Worm (Caenorhabditis elegans) whole organism, L4 larva: Measurements from ENCODE around the gene C14B9.8.

Experiments used
- F26F4.8 ChIP-seq: fragments of 200-800 bp; sonication (Bioruptor generic); conservative IDR thresholded peaks from 2 replicates; pipeline ENCODE4 v1.3.6; 2022; ENCODE audit warnings: missing genetic modification characterization, missing compliant biosample characterization
- ama-1 ChIP-seq: fragments of 150-350 bp; optimal IDR thresholded peaks from 2 replicates; lab custom pipeline; 2014; ENCODE audit warnings: inconsistent platforms, mixed read lengths
- fos-1 ChIP-seq: fragments of 150-350 bp; optimal IDR thresholded peaks from 2 replicates; lab custom pipeline; 2014; ENCODE audit warnings: missing biosample characterization, missing genetic modification characterization
- hlh-30 ChIP-seq: sonication (generic microtip); optimal IDR thresholded peaks from 2 replicates; lab custom pipeline; 2017; ENCODE audit warnings: antibody characterized with exemption, mild to moderate bottlenecking, missing genetic modification characterization, missing compliant biosample characterization; ENCODE audit not compliant: insufficient read depth
- hmg-1.1 ChIP-seq: fragments of 200-800 bp; sonication (Bioruptor generic); IDR thresholded peaks from 2 replicates; pipeline ENCODE4 v1.3.6; 2022; ENCODE audit warnings: missing genetic modification reagents, missing genetic modification characterization, missing compliant biosample characterization
- jun-1 ChIP-seq: fragments of 150-350 bp; optimal IDR thresholded peaks from 2 replicates; lab custom pipeline; 2014; ENCODE audit warnings: missing biosample characterization, missing genetic modification reagents, missing genetic modification characterization
- lsy-2 ChIP-seq, 2 experiments: fragments of 150-350 bp in 1 of 2; sonication (generic microtip) in 1 of 2; optimal IDR thresholded peaks; 2 replicates each; lab custom pipeline; 2014 to 2017; ENCODE audit warnings: missing biosample characterization in 2 of 2, missing genetic modification characterization in 2 of 2
- mxl-3 ChIP-seq: fragments of 200-800 bp; sonication (Bioruptor generic); optimal IDR thresholded peaks from 2 replicates; lab custom pipeline; 2018; ENCODE audit warnings: mild to moderate bottlenecking, missing genetic modification characterization, missing compliant biosample characterization
- rbr-2 ChIP-seq: sonication (generic microtip); optimal IDR thresholded peaks from 2 replicates; lab custom pipeline; 2016; ENCODE audit warnings: missing genotype, missing genetic modification characterization, missing compliant biosample characterization
- skn-1 ChIP-seq: fragments of 150-350 bp; optimal IDR thresholded peaks from 2 replicates; lab custom pipeline; 2014; ENCODE audit warnings: missing biosample characterization, missing genetic modification characterization
- snpc-4 ChIP-seq: fragments of 150-350 bp; optimal IDR thresholded peaks from 2 replicates; lab custom pipeline; 2014; ENCODE audit warnings: missing biosample characterization, missing genetic modification characterization
- zag-1 ChIP-seq: fragments of 150-350 bp; optimal IDR thresholded peaks from 2 replicates; lab custom pipeline; 2014; ENCODE audit warnings: missing biosample characterization, missing genetic modification characterization
- zfp-2 ChIP-seq: sonication (generic microtip); optimal IDR thresholded peaks from 2 replicates; lab custom pipeline; 2016; ENCODE audit warnings: mild to moderate bottlenecking, missing genetic modification characterization, missing compliant biosample characterization
- ztf-11 ChIP-seq: fragments of 150-350 bp; optimal IDR thresholded peaks from 2 replicates; lab custom pipeline; 2014; ENCODE audit warnings: missing biosample characterization, missing genetic modification characterization

DNA sequence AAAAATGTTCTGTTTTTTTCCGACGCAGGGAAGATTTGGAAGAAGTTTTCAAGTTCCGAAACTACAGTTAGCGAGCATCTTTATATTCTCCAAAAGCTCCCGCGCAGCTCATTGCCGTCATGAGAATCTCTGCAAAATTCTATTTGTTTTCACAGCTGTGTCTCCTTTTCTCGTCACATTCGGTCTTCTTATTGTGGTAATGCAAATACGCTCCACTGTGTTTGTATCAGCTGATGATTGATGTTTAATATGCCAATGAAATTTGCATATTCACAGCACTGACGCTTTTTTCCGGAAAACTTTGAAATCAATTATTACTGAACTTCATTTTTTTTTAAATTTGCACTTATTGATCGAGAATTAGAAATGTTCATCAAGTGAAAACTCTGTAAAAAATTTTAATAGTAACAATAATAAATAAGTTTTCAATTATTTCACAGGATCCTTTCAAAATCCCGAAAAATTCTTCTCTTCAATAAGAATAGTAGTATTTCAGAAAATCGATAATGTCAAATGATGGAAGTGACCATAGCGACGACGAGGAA lies 51.3 kb downstream of the C14B9.8 start, which contains the start of gene K06H7.2:
- TF ChIP-seq lsy-2 (tag; optimal IDR thresholded peaks at IDR 0.05; lab: Kevin White, UChicago) (peak; percentile 18 to 90), rbr-2 (tag; lab: Kevin White, UChicago) (peak; percentile 35), zfp-2 (tag; lab: Kevin White, UChicago) (no peak), fos-1 (tag; lab: Kevin White, UChicago) (no peak), skn-1 (tag; lab: Kevin White, UChicago) (no peak), snpc-4 (tag; lab: Kevin White, UChicago) (no peak), jun-1 (tag; lab: Kevin White, UChicago) (no peak), mxl-3 (GFP tag; lab: Kevin White, UChicago) (no peak), hmg-1.1 (0 out of 2 replicates have a peak, but pooled peaks have one; percentile 25), ama-1 (lab: Kevin White, UChicago) (no peak), ztf-11 (tag; lab: Kevin White, UChicago) (no peak), hlh-30 (tag; lab: Kevin White, UChicago) (peak; percentile 94), F26F4.8 (GFP tag; lab: Robert Waterston, UW) (no peak), zag-1 (no peak)
